Fruit fly (Drosophila melanogaster) whole organism, embryonic: Measurements from ENCODE around the gene qm.

Source experiments
- Atf6 ChIP-seq: fragments of 200-800 bp; sonication (Bioruptor generic); IDR thresholded peaks from 2 replicates; pipeline ENCODE4 v1.3.6; 2022; ENCODE audit warnings: missing biosample characterization, missing genetic modification characterization
- B-H1 ChIP-seq: fragments of 200-800 bp; sonication (Bioruptor generic); IDR thresholded peaks from 3 replicates; pipeline ENCODE4 v1.3.6; 2022; ENCODE audit warnings: missing biosample characterization, missing genetic modification characterization
- CG10274 ChIP-seq: fragments of 200-800 bp; sonication (Bioruptor generic); optimal IDR thresholded peaks from 3 replicates; lab custom pipeline; 2017; ENCODE audit warnings: missing biosample characterization, mild to moderate bottlenecking, missing genetic modification characterization
- CG10543 ChIP-seq: fragments of 200-800 bp; sonication (Bioruptor generic); optimal IDR thresholded peaks from 3 replicates; lab custom pipeline; 2017; ENCODE audit warnings: missing biosample characterization, mild to moderate bottlenecking, missing genetic modification characterization, moderate library complexity
- CG11723 ChIP-seq: fragments of 200-800 bp; sonication (Bioruptor generic); optimal IDR thresholded peaks from 2 replicates; lab custom pipeline; 2017; ENCODE audit warnings: missing biosample characterization, mild to moderate bottlenecking, missing genetic modification characterization
- CG13287 ChIP-seq: fragments of 200-800 bp; sonication (Bioruptor generic); IDR thresholded peaks from 2 replicates; pipeline ENCODE4 v1.3.6; 2022; ENCODE audit warnings: missing biosample characterization, missing genetic modification characterization; ENCODE audit not compliant: partially characterized antibody
- CG13624 ChIP-seq: fragments of 200-800 bp; sonication (Bioruptor generic); optimal IDR thresholded peaks from 2 replicates; lab custom pipeline; 2016; ENCODE audit warnings: missing biosample characterization, missing genetic modification characterization
- CG13775 ChIP-seq: fragments of 200-800 bp; sonication (Bioruptor generic); optimal IDR thresholded peaks from 3 replicates; lab custom pipeline; 2017; ENCODE audit warnings: missing biosample characterization, mild to moderate bottlenecking, missing genetic modification characterization
- CG14441 ChIP-seq: fragments of 200-800 bp; sonication (Bioruptor generic); IDR thresholded peaks from 2 replicates; pipeline ENCODE4 v1.3.6; 2022; ENCODE audit warnings: missing biosample characterization, missing genetic modification characterization
- CG15696 ChIP-seq: fragments of 200-800 bp; sonication (Bioruptor generic); optimal IDR thresholded peaks from 2 replicates; lab custom pipeline; 2019; ENCODE audit warnings: missing biosample characterization, mild to moderate bottlenecking, missing genetic modification characterization, moderate library complexity
- CG18011 ChIP-seq: fragments of 200-800 bp; sonication (Bioruptor generic); optimal IDR thresholded peaks from 2 replicates; lab custom pipeline; 2017; ENCODE audit warnings: missing biosample characterization, missing genetic modification characterization, mild to moderate bottlenecking, moderate library complexity, missing genotype
- CG2678 ChIP-seq: fragments of 200-800 bp; sonication (Bioruptor generic); optimal IDR thresholded peaks from 3 replicates; lab custom pipeline; 2019; ENCODE audit warnings: missing biosample characterization, mild to moderate bottlenecking, missing genetic modification characterization, moderate library complexity
- CG2889 ChIP-seq: fragments of 200-800 bp; sonication (Bioruptor generic); IDR thresholded peaks from 3 replicates; pipeline ENCODE4 v1.3.6; 2022; ENCODE audit warnings: missing biosample characterization, missing genetic modification characterization
- CG30020 ChIP-seq: fragments of 200-800 bp; optimal IDR thresholded peaks from 2 replicates; lab custom pipeline; 2019; ENCODE audit warnings: missing biosample characterization, mild to moderate bottlenecking, missing genetic modification characterization, moderate library complexity
- CG33213 ChIP-seq: fragments of 200-800 bp; sonication (Bioruptor generic); optimal IDR thresholded peaks from 3 replicates; lab custom pipeline; 2016; ENCODE audit warnings: missing biosample characterization, missing genetic modification characterization
- CG43689 ChIP-seq: fragments of 200-800 bp; sonication (Bioruptor generic); IDR thresholded peaks from 2 replicates; pipeline ENCODE4 v1.3.6; 2022; ENCODE audit warnings: missing biosample characterization, missing genetic modification characterization
- CG5180 ChIP-seq: fragments of 200-800 bp; sonication (Bioruptor generic); optimal IDR thresholded peaks from 3 replicates; lab custom pipeline; 2017; ENCODE audit warnings: missing biosample characterization, missing genetic modification characterization, mild to moderate bottlenecking, moderate library complexity, missing genetic modification reagents
- CG5245 ChIP-seq: fragments of 200-800 bp; sonication (Bioruptor generic); optimal IDR thresholded peaks from 3 replicates; lab custom pipeline; 2016; ENCODE audit warnings: missing biosample characterization, missing genetic modification characterization
- CG8388 ChIP-seq: fragments of 200-800 bp; sonication (Bioruptor generic); optimal IDR thresholded peaks from 2 replicates; lab custom pipeline; 2019; ENCODE audit warnings: missing biosample characterization, mild to moderate bottlenecking, missing genetic modification characterization, moderate library complexity
- CG8478 ChIP-seq: fragments of >200 bp; optimal IDR thresholded peaks from 2 replicates; lab custom pipeline; 2018
- CG8944 ChIP-seq: fragments of 200-800 bp; sonication (Bioruptor generic); optimal IDR thresholded peaks from 3 replicates; lab custom pipeline; 2016; ENCODE audit warnings: missing biosample characterization, missing genetic modification characterization
- CG9817 ChIP-seq: fragments of 200-800 bp; sonication (Bioruptor generic); optimal IDR thresholded peaks from 2 replicates; lab custom pipeline; 2018; ENCODE audit warnings: missing biosample characterization, mild to moderate bottlenecking, missing genetic modification characterization, moderate library complexity
- CrebB ChIP-seq: fragments of 200-800 bp; sonication (Bioruptor generic); optimal IDR thresholded peaks from 3 replicates; lab custom pipeline; 2018; ENCODE audit warnings: missing biosample characterization, mild to moderate bottlenecking, missing genetic modification characterization
- HLH3B ChIP-seq: fragments of 200-800 bp; sonication (Bioruptor generic); IDR thresholded peaks from 2 replicates; pipeline ENCODE4 v1.3.6; 2022; ENCODE audit warnings: missing biosample characterization, missing genetic modification characterization
- Lhr ChIP-seq: fragments of 200-800 bp; sonication (Bioruptor generic); optimal IDR thresholded peaks from 3 replicates; lab custom pipeline; 2017; ENCODE audit warnings: mild to moderate bottlenecking, missing biosample characterization, missing genetic modification reagents, missing genetic modification characterization
- Lpt ChIP-seq: fragments of >200 bp; optimal IDR thresholded peaks from 2 replicates; lab custom pipeline; 2018; ENCODE audit warnings: missing biosample characterization, missing genetic modification characterization
- Meics ChIP-seq: fragments of 200-800 bp; sonication (Bioruptor generic); optimal IDR thresholded peaks from 2 replicates; lab custom pipeline; 2017; ENCODE audit warnings: missing biosample characterization, mild to moderate bottlenecking, missing genetic modification characterization
- Xbp1 ChIP-seq: fragments of 200-800 bp; sonication (Bioruptor generic); optimal IDR thresholded peaks from 3 replicates; lab custom pipeline; 2016; ENCODE audit warnings: missing biosample characterization, mild to moderate bottlenecking, missing genetic modification characterization
- dan ChIP-seq: fragments of 200-800 bp; sonication (Bioruptor generic); IDR thresholded peaks from 2 replicates; pipeline ENCODE4 v1.3.6; 2022; ENCODE audit warnings: missing biosample characterization, missing genetic modification characterization
- ewg ChIP-seq: fragments of 200-800 bp; sonication (Bioruptor generic); optimal IDR thresholded peaks from 3 replicates; lab custom pipeline; 2017; ENCODE audit warnings: mild to moderate bottlenecking, missing biosample characterization, missing genetic modification reagents, missing genetic modification characterization
- eyg ChIP-seq: fragments of 200-800 bp; sonication (Bioruptor generic); optimal IDR thresholded peaks from 3 replicates; lab custom pipeline; 2016; ENCODE audit warnings: missing biosample characterization, missing genetic modification characterization
- fd64A ChIP-seq: fragments of 200-800 bp; sonication (Bioruptor generic); optimal IDR thresholded peaks from 3 replicates; lab custom pipeline; 2018; ENCODE audit warnings: missing biosample characterization, mild to moderate bottlenecking, missing genetic modification characterization
- fu2 ChIP-seq: fragments of 200-800 bp; sonication (Bioruptor generic); optimal IDR thresholded peaks from 2 replicates; lab custom pipeline; 2016; ENCODE audit warnings: missing biosample characterization, missing genetic modification characterization
- gfzf ChIP-seq: fragments of 200-800 bp; sonication (Bioruptor generic); optimal IDR thresholded peaks from 2 replicates; lab custom pipeline; 2016; ENCODE audit warnings: missing biosample characterization, mild to moderate bottlenecking, missing genetic modification characterization, moderate library complexity
- jing ChIP-seq: fragments of 200-800 bp; sonication (Bioruptor generic); optimal IDR thresholded peaks from 2 replicates; lab custom pipeline; 2018; ENCODE audit warnings: missing biosample characterization, mild to moderate bottlenecking, missing genetic modification characterization
- jumu ChIP-seq: fragments of 200-800 bp; sonication (Bioruptor generic); optimal IDR thresholded peaks from 3 replicates; lab custom pipeline; 2016; ENCODE audit warnings: missing biosample characterization, missing genetic modification characterization
- lab ChIP-seq: fragments of 200-800 bp; sonication (Bioruptor generic); optimal IDR thresholded peaks from 3 replicates; lab custom pipeline; 2017; ENCODE audit warnings: missing biosample characterization, missing genetic modification characterization, mild to moderate bottlenecking, moderate library complexity, missing genetic modification reagents
- lola ChIP-seq, 3 experiments: fragments of >200 bp in 2 of 3; fragments of 200-800 bp in 1 of 3; sonication (Bioruptor generic) in 1 of 3; optimal IDR thresholded peaks; 2 replicates each; lab custom pipeline; 2017 to 2019; ENCODE audit warnings: missing biosample characterization in 3 of 3, missing genetic modification characterization in 3 of 3, mild to moderate bottlenecking in 1 of 3, moderate library complexity in 1 of 3
- nmo ChIP-seq: fragments of 200-800 bp; sonication (Bioruptor generic); optimal IDR thresholded peaks from 2 replicates; lab custom pipeline; 2018; ENCODE audit warnings: missing biosample characterization, mild to moderate bottlenecking, missing genetic modification characterization, moderate library complexity
- nom ChIP-seq: fragments of 200-800 bp; sonication (Bioruptor generic); optimal IDR thresholded peaks from 2 replicates; lab custom pipeline; 2017; ENCODE audit warnings: missing biosample characterization, missing genetic modification characterization, mild to moderate bottlenecking, moderate library complexity, missing genetic modification reagents
- odd ChIP-seq: fragments of 200-800 bp; sonication (Bioruptor generic); optimal IDR thresholded peaks from 2 replicates; lab custom pipeline; 2017; ENCODE audit warnings: missing biosample characterization, mild to moderate bottlenecking, missing genetic modification characterization
- otp ChIP-seq: fragments of 200-800 bp; sonication (Bioruptor generic); IDR thresholded peaks from 3 replicates; pipeline ENCODE4, ENCODE4 v1.3.6; 2022; ENCODE audit warnings: missing biosample characterization, missing genetic modification characterization
- p53 ChIP-seq: fragments of 200-800 bp; sonication (Bioruptor generic); optimal IDR thresholded peaks from 2 replicates; lab custom pipeline; 2016; ENCODE audit warnings: missing biosample characterization, missing genetic modification characterization
- pita ChIP-seq: fragments of 200-800 bp; sonication (Bioruptor generic); optimal IDR thresholded peaks from 2 replicates; lab custom pipeline; 2017; ENCODE audit warnings: missing biosample characterization, mild to moderate bottlenecking, missing genetic modification characterization
- pnt ChIP-seq: fragments of 200-800 bp; sonication (Bioruptor generic); optimal IDR thresholded peaks from 3 replicates; lab custom pipeline; 2016; ENCODE audit warnings: missing biosample characterization, missing genetic modification characterization
- pum ChIP-seq: fragments of 200-800 bp; sonication (Bioruptor generic); optimal IDR thresholded peaks from 2 replicates; lab custom pipeline; 2016; ENCODE audit warnings: missing biosample characterization, missing genetic modification characterization
- rib ChIP-seq: fragments of 200-800 bp; sonication (Bioruptor generic); IDR thresholded peaks from 2 replicates; pipeline ENCODE4 v1.3.6; 2022; ENCODE audit warnings: missing biosample characterization, missing genetic modification characterization
- salm ChIP-seq: fragments of 200-800 bp; sonication (Bioruptor generic); optimal IDR thresholded peaks from 2 replicates; lab custom pipeline; 2018; ENCODE audit warnings: missing biosample characterization, mild to moderate bottlenecking, missing genetic modification characterization
- sisA ChIP-seq: fragments of 200-800 bp; sonication (Bioruptor generic); IDR thresholded peaks from 2 replicates; pipeline ENCODE4 v1.3.6; 2022; ENCODE audit warnings: missing biosample characterization, missing genetic modification characterization
- sr ChIP-seq: fragments of 200-800 bp; sonication (Bioruptor generic); IDR thresholded peaks from 3 replicates; pipeline ENCODE4 v1.3.6; 2022; ENCODE audit warnings: missing biosample characterization, missing genetic modification characterization
- unc-4 ChIP-seq: fragments of 200-800 bp; sonication (Bioruptor generic); IDR thresholded peaks from 2 replicates; pipeline ENCODE4 v1.3.6; 2022; ENCODE audit warnings: missing biosample characterization, missing genetic modification characterization; ENCODE audit not compliant: partially characterized antibody

Gene qm

dm6 chr3L:7339216-7339742 lies 8.8 kb upstream of the qm start, which contains the start of the genes lark and eco (continued):
- TF ChIP-seq nmo (GFP tag; lab: Kevin White, UChicago) (peak; percentile 33), CG10274 (no peak), jumu (no peak), jing (no peak), CG8944 (no peak), gfzf (peak; percentile 89), CG2889 (GFP tag; lab: Robert Waterston, UW) (no peak), lola (GFP tag; optimal IDR thresholded peaks at IDR 0.05; lab: Kevin White, UChicago) (no peak), CG13624 (GFP tag; lab: Kevin White, UChicago) (no peak), CG5245 (GFP tag; lab: Kevin White, UChicago) (no peak), sr (no peak), Meics (GFP tag; lab: Kevin White, UChicago) (no peak), pum (GFP tag; lab: Kevin White, UChicago) (no peak), fu2 (GFP tag; lab: Kevin White, UChicago) (no peak), CG15696 (tag; lab: Kevin White, UChicago) (no peak), CG8478 (no peak), otp (GFP tag; lab: Robert Waterston, UW) (no peak), CG8388 (GFP tag; lab: Kevin White, UChicago) (no peak), CG2678 (tag; lab: Kevin White, UChicago) (no peak), CG10543 (GFP tag; lab: Kevin White, UChicago) (no peak), pita (GFP tag; lab: Kevin White, UChicago) (no peak), CG13287 (GFP tag; lab: Robert Waterston, UW) (peak; percentile 25; the same call in 1 of the 2 replicates), dan (GFP tag; lab: Robert Waterston, UW) (no peak), CG11723 (no peak), ewg (no peak), unc-4 (0 out of 2 replicates have a peak, but pooled peaks have one; percentile 13), CG13775 (GFP tag; lab: Kevin White, UChicago) (no peak), HLH3B (GFP tag; lab: Robert Waterston, UW) (no peak), CG33213 (GFP tag; lab: Kevin White, UChicago) (no peak), Lhr (GFP tag; lab: Kevin White, UChicago) (peak; percentile 1), nom (GFP tag; lab: Kevin White, UChicago) (peak; percentile 57), pnt (no peak), CrebB (tag; lab: Kevin White, UChicago) (no peak), CG5180 (GFP tag; lab: Kevin White, UChicago) (no peak), p53 (GFP tag; lab: Kevin White, UChicago) (no peak), fd64A (GFP tag; lab: Kevin White, UChicago) (no peak), Xbp1 (GFP tag; lab: Kevin White, UChicago) (no peak), Atf6 (0 out of 2 replicates have a peak, but pooled peaks have one; percentile 9), Lpt (no peak), CG30020 (peak; percentile 30), odd (GFP tag; lab: Kevin White, UChicago) (no peak), rib (no peak), CG18011 (no peak), CG9817 (tag; lab: Kevin White, UChicago) (no peak), eyg (GFP tag; lab: Kevin White, UChicago) (no peak), CG14441 (no peak), B-H1 (GFP tag; lab: Robert Waterston, UW) (no peak), sisA (GFP tag; lab: Robert Waterston, UW) (no peak), CG43689 (no peak), salm (tag; lab: Kevin White, UChicago) (no peak), lab (GFP tag; lab: Kevin White, UChicago) (no peak)
